Worm (Caenorhabditis elegans): ENCODE data around the gene R13A5.11.

Gene R13A5.11

DNA sequence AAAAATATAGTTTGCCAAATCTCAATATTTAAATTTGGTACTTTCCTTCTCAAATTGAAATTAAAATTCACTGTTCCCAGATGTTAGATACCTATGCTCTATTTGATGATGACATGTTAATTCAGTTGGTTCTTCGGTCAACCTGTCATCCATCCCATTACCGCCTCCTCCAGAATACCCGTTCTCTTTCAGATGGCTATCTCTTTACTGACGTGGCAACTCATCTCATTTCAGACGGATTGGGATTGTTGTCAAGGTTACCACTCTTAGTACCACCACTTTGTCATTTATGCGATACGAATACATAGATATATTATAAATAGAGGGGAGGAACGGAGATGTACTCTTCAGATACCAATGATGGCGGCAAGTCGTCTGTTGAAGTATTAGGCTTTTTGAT lies 28.2 kb upstream of the R13A5.11 start:
- TF ChIP-seq nhr-23 (tag; optimal IDR thresholded peaks at IDR 0.05) (no peak), egl-27 (tag; optimal IDR thresholded peaks at IDR 0.05) (no peak), nhr-25 (tag; optimal IDR thresholded peaks at IDR 0.05) (no peak), ama-1 (optimal IDR thresholded peaks at IDR 0.05) (no peak), ceh-16 (tag; optimal IDR thresholded peaks at IDR 0.05) (no peak), nhr-10 (tag; optimal IDR thresholded peaks at IDR 0.05) (no peak), unc-62 (GFP tag; optimal IDR thresholded peaks at IDR 0.05) (no peak), crh-2 (tag; optimal IDR thresholded peaks at IDR 0.05) (no peak), aly-2 (tag; optimal IDR thresholded peaks at IDR 0.05) (no peak), mdl-1 (tag; optimal IDR thresholded peaks at IDR 0.05) (no peak), sma-3 (GFP tag; optimal IDR thresholded peaks at IDR 0.05) (no peak), unc-55 (GFP tag; optimal IDR thresholded peaks at IDR 0.05) (no peak), nhr-6 (tag; optimal IDR thresholded peaks at IDR 0.05) (no peak)

DNA sequence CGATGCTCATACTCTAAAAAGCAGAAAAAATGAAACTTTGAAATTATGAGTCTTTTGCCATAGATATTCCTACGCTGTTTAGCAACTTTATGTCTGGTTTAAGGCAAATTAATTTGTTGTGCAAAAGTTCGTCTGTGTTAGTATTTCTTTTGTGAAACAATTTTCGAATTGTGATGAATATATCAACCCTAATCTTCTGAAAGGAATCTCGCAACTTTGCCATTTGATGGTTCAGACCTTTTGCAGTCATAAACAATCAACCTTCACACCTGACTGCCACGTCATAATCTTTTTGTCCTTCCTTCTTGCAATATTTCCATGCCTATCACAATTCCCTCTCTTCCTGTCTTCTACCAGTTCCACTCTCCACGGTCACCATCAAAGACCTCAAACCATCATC lies 26.7 kb upstream of the R13A5.11 start:
- TF ChIP-seq sma-9 (GFP tag; optimal IDR thresholded peaks at IDR 0.05) (no peak), sma-9 (tag; optimal IDR thresholded peaks at IDR 0.05) (no peak), crh-2 (tag; optimal IDR thresholded peaks at IDR 0.05) (no peak), nhr-10 (tag; optimal IDR thresholded peaks at IDR 0.05) (no peak), ztf-1 (GFP tag; conservative IDR thresholded peaks at IDR 0.05) (no peak), peb-1 (tag; optimal IDR thresholded peaks at IDR 0.05) (no peak), F13H6.1 (tag; optimal IDR thresholded peaks at IDR 0.05) (no peak), unc-55 (GFP tag; optimal IDR thresholded peaks at IDR 0.05) (no peak), unc-62 (GFP tag; optimal IDR thresholded peaks at IDR 0.05) (no peak), ama-1 (optimal IDR thresholded peaks at IDR 0.05) (no peak), unc-39 (tag; optimal IDR thresholded peaks at IDR 0.05) (no peak), elt-1 (tag; optimal IDR thresholded peaks at IDR 0.05) (no peak)

DNA sequence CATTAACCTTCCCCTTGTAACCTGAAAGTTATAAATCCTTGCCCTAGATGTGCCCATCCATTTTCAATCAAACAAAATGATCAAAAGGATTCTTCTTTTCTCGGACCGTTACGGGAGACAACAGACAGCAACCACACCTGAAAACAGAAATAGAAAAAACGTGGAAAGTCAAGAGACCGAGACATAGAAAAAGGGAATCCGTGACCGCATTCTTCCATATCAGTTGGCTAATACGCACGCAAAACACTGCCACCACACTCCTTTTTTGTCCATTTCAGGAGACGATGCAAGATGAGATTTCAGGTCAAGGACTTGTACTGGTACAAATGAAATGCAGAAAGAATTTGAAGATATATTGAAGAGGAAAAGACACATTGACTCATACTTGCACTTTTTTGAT lies 25.2 kb upstream of the R13A5.11 start:
- TF ChIP-seq mbf-1 (tag; optimal IDR thresholded peaks at IDR 0.05) = no peak
- TF ChIP-seq ztf-11 (tag; optimal IDR thresholded peaks at IDR 0.05) = no peak
- no peak for TF ChIP-seq nhr-10 (tag; optimal IDR thresholded peaks at IDR 0.05)
- no peak for TF ChIP-seq blmp-1 (tag; optimal IDR thresholded peaks at IDR 0.05; ENCODE audit: insufficient read depth)
- TF ChIP-seq unc-39 (tag; optimal IDR thresholded peaks at IDR 0.05) = no peak
- no peak for TF ChIP-seq nhr-25 (tag; optimal IDR thresholded peaks at IDR 0.05)
- no peak for TF ChIP-seq F13H6.1 (tag; optimal IDR thresholded peaks at IDR 0.05)
- no peak for TF ChIP-seq ceh-16 (tag; optimal IDR thresholded peaks at IDR 0.05)
- peak; percentile 8 for TF ChIP-seq egl-27 (tag; optimal IDR thresholded peaks at IDR 0.05)
- peak; percentile 13 for TF ChIP-seq nhr-21 (tag; optimal IDR thresholded peaks at IDR 0.05)
- TF ChIP-seq R02D3.7 (tag; optimal IDR thresholded peaks at IDR 0.05) = no peak
- no peak for TF ChIP-seq lsy-2 (tag; optimal IDR thresholded peaks at IDR 0.05)
- no peak for TF ChIP-seq nhr-237 (tag; optimal IDR thresholded peaks at IDR 0.05)
- TF ChIP-seq sma-3 (GFP tag; optimal IDR thresholded peaks at IDR 0.05) = peak; percentile 26
- TF ChIP-seq unc-55 (GFP tag; optimal IDR thresholded peaks at IDR 0.05) = no peak
- TF ChIP-seq ama-1 (optimal IDR thresholded peaks at IDR 0.05) = no peak
- TF ChIP-seq fos-1 (tag; optimal IDR thresholded peaks at IDR 0.05) = peak; percentile 5

DNA sequence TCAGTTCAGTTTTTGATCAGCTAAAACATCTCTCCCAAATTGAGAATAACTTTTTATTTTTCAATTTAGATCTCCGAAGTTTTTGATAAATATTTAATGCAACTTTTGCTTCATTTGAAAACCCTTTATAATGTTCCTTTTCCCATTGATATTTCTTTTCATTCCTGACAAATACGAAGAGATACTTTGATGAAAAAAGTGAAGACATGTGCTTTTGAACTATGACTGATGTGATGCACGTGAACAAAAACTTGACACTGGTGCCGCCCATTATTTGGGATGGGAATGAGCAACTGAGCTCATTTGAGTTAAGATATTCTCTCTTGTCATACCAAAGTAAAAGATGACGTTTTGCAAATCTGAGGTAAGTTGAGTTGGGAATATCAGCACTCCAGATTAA lies 23.1 kb upstream of the R13A5.11 start, which contains the start of gene T04A6.1:
T04A6.1 (plus strand) TSS at position 301 of the 400 bp plus-strand sequence.
- peak; percentile 34 for TF ChIP-seq nhr-129 (tag; optimal IDR thresholded peaks at IDR 0.05)
- peak; percentile 61 for TF ChIP-seq unc-55 (GFP tag; optimal IDR thresholded peaks at IDR 0.05)
- peak; percentile 6 for TF ChIP-seq C34F6.9 (tag; optimal IDR thresholded peaks at IDR 0.05)
- no peak for TF ChIP-seq sem-4 (tag; optimal IDR thresholded peaks at IDR 0.05)

DNA sequence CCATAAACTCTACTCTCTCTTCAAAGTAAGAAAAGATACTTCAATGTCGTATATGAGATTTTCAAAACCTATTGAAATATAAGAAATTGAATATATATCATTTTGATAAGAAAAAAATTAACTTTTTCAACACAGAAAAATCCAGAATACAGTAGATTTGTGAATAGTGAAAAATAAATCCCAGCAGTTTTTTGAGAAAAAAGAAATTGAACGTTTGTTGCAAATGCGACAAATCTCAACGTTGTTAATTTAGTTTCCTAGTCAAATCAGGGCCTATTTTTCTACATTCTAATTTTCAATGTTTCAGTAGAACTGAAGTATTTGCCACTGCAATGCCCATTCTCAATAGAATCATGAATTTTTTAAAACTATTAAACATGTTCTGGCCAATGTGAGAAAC lies 21.4 kb upstream of the R13A5.11 start, which contains the start of gene T04A6.2:
T04A6.2 (plus strand) TSS at position 301 of the 400 bp plus-strand sequence.
- TF ChIP-seq snpc-4 (tag; optimal IDR thresholded peaks at IDR 0.05) (no peak), nhr-77 (tag; optimal IDR thresholded peaks at IDR 0.05) (no peak), unc-39 (tag; optimal IDR thresholded peaks at IDR 0.05) (no peak), nhr-12 (tag; optimal IDR thresholded peaks at IDR 0.05) (no peak), lin-13 (GFP tag; optimal IDR thresholded peaks at IDR 0.05) (no peak)

Data from whole organism, L2 larva.